Worm (Caenorhabditis elegans) whole organism, L4 larva: ENCODE measurements around the gene srh-234.
A peak's percentile ranks its signal among the peaks of the same experiment; 100 is the strongest.

Experiments
- F10B5.3 ChIP-seq: sonication (generic microtip); optimal IDR thresholded peaks from 2 replicates; lab custom pipeline; 2016; ENCODE audit warnings: mild to moderate bottlenecking, missing genetic modification characterization, missing compliant biosample characterization
- F26F4.8 ChIP-seq: fragments of 200-800 bp; sonication (Bioruptor generic); conservative IDR thresholded peaks from 2 replicates; pipeline ENCODE4 v1.3.6; 2022; ENCODE audit warnings: missing genetic modification characterization, missing compliant biosample characterization
- F37D6.2 ChIP-seq: sonication (generic microtip); optimal IDR thresholded peaks from 2 replicates; lab custom pipeline; 2016; ENCODE audit warnings: mild to moderate bottlenecking, missing genetic modification characterization, missing compliant biosample characterization
- F49E8.2 ChIP-seq: sonication (generic microtip); optimal IDR thresholded peaks from 2 replicates; lab custom pipeline; 2016; ENCODE audit warnings: missing compliant biosample characterization, mild to moderate bottlenecking, missing genetic modification characterization, borderline replicate concordance
- Y105C5A.15 ChIP-seq: fragments of 200-800 bp; sonication (Bioruptor generic); IDR thresholded peaks from 2 replicates; pipeline ENCODE4 v1.3.6; 2022; ENCODE audit warnings: missing genetic modification characterization, missing compliant biosample characterization
- Y48G9A.11 ChIP-seq: fragments of 200-800 bp; sonication (Bioruptor generic); IDR thresholded peaks from 2 replicates; pipeline ENCODE4 v1.3.6; 2022; ENCODE audit warnings: missing genetic modification reagents, missing genetic modification characterization, missing compliant biosample characterization
- Y5F2A.4 ChIP-seq: fragments of 200-800 bp; sonication (Bioruptor generic); optimal IDR thresholded peaks from 2 replicates; lab custom pipeline; 2018; ENCODE audit warnings: mild to moderate bottlenecking, missing genetic modification characterization, missing compliant biosample characterization
- Y75B8A.6 ChIP-seq: fragments of 200-800 bp; sonication (Bioruptor generic); IDR thresholded peaks from 2 replicates; pipeline ENCODE4 v1.3.6; 2022; ENCODE audit warnings: missing genetic modification reagents, missing genetic modification characterization, missing compliant biosample characterization
- ceh-62 ChIP-seq: sonication (generic microtip); optimal IDR thresholded peaks from 2 replicates; lab custom pipeline; 2017; ENCODE audit warnings: missing biosample characterization, missing genetic modification characterization
- ctbp-1 ChIP-seq: fragments of 200-800 bp; sonication (Bioruptor generic); IDR thresholded peaks from 2 replicates; pipeline ENCODE4 v1.3.6; 2022; ENCODE audit warnings: missing genetic modification reagents, missing genetic modification characterization, missing compliant biosample characterization
- daf-16 ChIP-seq, 3 experiments: sonication (generic microtip); optimal IDR thresholded peaks; 2 replicates each; lab custom pipeline; 2016 to 2017; ENCODE audit warnings: missing genetic modification characterization in 3 of 3, missing genetic modification reagents in 3 of 3, mild to moderate bottlenecking in 2 of 3, missing compliant biosample characterization in 2 of 3, missing biosample characterization in 1 of 3, moderate library complexity in 1 of 3
- daf-8 ChIP-seq: fragments of 200-800 bp; sonication (Bioruptor generic); IDR thresholded peaks from 2 replicates; pipeline ENCODE4 v1.3.6; 2022; ENCODE audit warnings: missing genetic modification characterization, missing compliant biosample characterization
- dmd-8 ChIP-seq: fragments of 200-800 bp; sonication (Bioruptor generic); IDR thresholded peaks from 2 replicates; pipeline ENCODE4 v1.3.6; 2022; ENCODE audit warnings: missing genetic modification characterization, missing compliant biosample characterization
- dpl-1 ChIP-seq: fragments of 150-350 bp; optimal IDR thresholded peaks from 2 replicates; lab custom pipeline; 2014; ENCODE audit warnings: missing biosample characterization, missing genetic modification reagents, missing genetic modification characterization
- egl-43 ChIP-seq: fragments of 200-800 bp; sonication (Bioruptor generic); IDR thresholded peaks from 2 replicates; pipeline ENCODE4 v1.3.6; 2022; ENCODE audit warnings: missing genetic modification reagents, missing genetic modification characterization, missing compliant biosample characterization
- fos-1 ChIP-seq: fragments of 150-350 bp; optimal IDR thresholded peaks from 2 replicates; lab custom pipeline; 2014; ENCODE audit warnings: missing biosample characterization, missing genetic modification characterization
- hif-1 ChIP-seq, 2 experiments: sonication (generic microtip); optimal IDR thresholded peaks; 2 replicates each; lab custom pipeline; 2016 to 2017; ENCODE audit warnings: missing compliant biosample characterization in 2 of 2, missing genetic modification characterization in 2 of 2, missing genetic modification reagents in 2 of 2, missing genotype in 2 of 2, mild to moderate bottlenecking in 1 of 2
- lin-15B ChIP-seq: fragments of 150-350 bp; sonication (generic microtip); optimal IDR thresholded peaks from 3 replicates; lab custom pipeline; 2014; ENCODE audit warnings: missing biosample characterization, missing genetic modification characterization
- madf-5 ChIP-seq, 2 experiments: fragments of 200-800 bp; sonication (Bioruptor generic); IDR thresholded peaks; 2 replicates each; pipeline ENCODE4 v1.3.6; 2022; ENCODE audit warnings: missing compliant biosample characterization in 2 of 2, missing genetic modification characterization in 2 of 2
- madf-9 ChIP-seq: fragments of 200-800 bp; sonication (Bioruptor generic); conservative IDR thresholded peaks from 2 replicates; pipeline ENCODE4 v1.3.6; 2022; ENCODE audit warnings: missing genetic modification reagents, missing genetic modification characterization, missing compliant biosample characterization
- mdl-1 ChIP-seq, 2 experiments: fragments of 150-350 bp in 1 of 2; sonication (generic microtip) in 1 of 2; optimal IDR thresholded peaks; 2 replicates each; lab custom pipeline; 2014 to 2017; ENCODE audit warnings: missing biosample characterization in 2 of 2, missing genetic modification characterization in 2 of 2
- nhr-10 ChIP-seq: fragments of 150-350 bp; optimal IDR thresholded peaks from 2 replicates; lab custom pipeline; 2014; ENCODE audit warnings: missing biosample characterization, missing genetic modification characterization
- nhr-11 ChIP-seq: fragments of 150-350 bp; optimal IDR thresholded peaks from 2 replicates; lab custom pipeline; 2014; ENCODE audit warnings: missing biosample characterization, missing genetic modification characterization
- nhr-237 ChIP-seq: sonication (generic microtip); optimal IDR thresholded peaks from 2 replicates; lab custom pipeline; 2017; ENCODE audit warnings: missing biosample characterization, missing genetic modification characterization
- nhr-28 ChIP-seq: fragments of 150-350 bp; optimal IDR thresholded peaks from 2 replicates; lab custom pipeline; 2014; ENCODE audit warnings: missing biosample characterization, missing genetic modification characterization
- nhr-42 ChIP-seq: fragments of 200-800 bp; sonication (Bioruptor generic); IDR thresholded peaks from 2 replicates; pipeline ENCODE4 v1.3.6; 2022; ENCODE audit warnings: missing genetic modification characterization, missing compliant biosample characterization
- pha-4 ChIP-seq, 2 experiments: fragments of 150-350 bp in 1 of 2; fragments of 200-800 bp in 1 of 2; sonication (Bioruptor generic) in 1 of 2; IDR thresholded peaks in 1 of 2; optimal IDR thresholded peaks in 1 of 2; 2 replicates each; pipeline versions ENCODE4 v1.3.6 to Lab custom; 2014 to 2022; ENCODE audit warnings: missing genetic modification characterization in 2 of 2, missing genetic modification reagents in 2 of 2, missing biosample characterization in 1 of 2, missing compliant biosample characterization in 1 of 2
- sdz-12 ChIP-seq: fragments of 200-800 bp; sonication (Bioruptor generic); optimal IDR thresholded peaks from 2 replicates; lab custom pipeline; 2018; ENCODE audit warnings: mild to moderate bottlenecking, missing genetic modification characterization, missing compliant biosample characterization
- snpc-1.2 ChIP-seq: fragments of 200-800 bp; sonication (Bioruptor generic); IDR thresholded peaks from 2 replicates; pipeline ENCODE4 v1.3.6; 2022; ENCODE audit warnings: missing genetic modification reagents, missing genetic modification characterization, missing compliant biosample characterization
- spr-1 ChIP-seq: sonication (generic microtip); optimal IDR thresholded peaks from 2 replicates; lab custom pipeline; 2016; ENCODE audit warnings: mild to moderate bottlenecking, missing genetic modification characterization, missing compliant biosample characterization
- spr-3 ChIP-seq: fragments of 200-800 bp; sonication (Bioruptor generic); optimal IDR thresholded peaks from 2 replicates; lab custom pipeline; 2018; ENCODE audit warnings: mild to moderate bottlenecking, missing genetic modification characterization, missing compliant biosample characterization
- tra-1 ChIP-seq: fragments of 200-800 bp; sonication (Bioruptor generic); IDR thresholded peaks from 2 replicates; pipeline ENCODE4 v1.3.6; 2022; ENCODE audit warnings: missing genetic modification reagents, missing genetic modification characterization, missing compliant biosample characterization
- unc-62 ChIP-seq, 3 experiments: fragments of 150-350 bp in 1 of 3; sonication (generic microtip); optimal IDR thresholded peaks in 2 of 3; peaks in 1 of 3; 1 replicate in 1 of 3; 2 replicates in 2 of 3; lab custom pipeline; 2014 to 2017; ENCODE audit warnings: missing biosample characterization in 3 of 3, missing genetic modification characterization in 3 of 3, missing genetic modification reagents in 3 of 3, missing genotype in 1 of 3
- vab-7 ChIP-seq: fragments of 200-800 bp; sonication (Bioruptor generic); IDR thresholded peaks from 2 replicates; pipeline ENCODE4 v1.3.6; 2022; ENCODE audit warnings: missing genetic modification reagents, missing genetic modification characterization, missing compliant biosample characterization
- zfp-2 ChIP-seq: sonication (generic microtip); optimal IDR thresholded peaks from 2 replicates; lab custom pipeline; 2016; ENCODE audit warnings: mild to moderate bottlenecking, missing genetic modification characterization, missing compliant biosample characterization
- zfp-3 ChIP-seq: fragments of 200-800 bp; sonication (Bioruptor generic); conservative IDR thresholded peaks from 2 replicates; pipeline ENCODE4 v1.3.6; 2022; ENCODE audit warnings: missing genetic modification reagents, missing genetic modification characterization, missing compliant biosample characterization
- zip-11 ChIP-seq: fragments of 200-800 bp; sonication (Bioruptor generic); IDR thresholded peaks from 2 replicates; pipeline ENCODE4 v1.3.6; 2022; ENCODE audit warnings: missing genetic modification characterization, missing compliant biosample characterization

The srh-234 gene

DNA sequence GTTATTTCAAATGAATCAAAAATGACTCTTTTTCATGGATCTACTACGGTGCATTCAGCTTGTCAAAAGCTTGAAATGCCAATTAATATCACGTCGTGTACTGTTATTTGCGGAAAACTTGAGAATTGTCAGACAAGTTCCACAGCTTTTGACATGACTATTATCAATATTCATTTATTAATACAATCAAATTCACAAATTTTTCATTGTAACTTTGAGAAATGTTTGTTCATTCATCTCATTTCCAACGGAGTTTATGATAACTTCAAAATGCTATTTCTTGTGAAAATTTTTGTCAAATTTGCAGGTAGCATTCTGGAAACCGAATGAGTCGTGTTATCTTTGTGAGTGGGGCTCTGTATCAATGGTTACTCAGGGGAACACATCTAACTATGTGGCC lies 33.5 kb downstream of the srh-234 start, which contains the start of gene C50E3.15:
C50E3.15 (plus strand) TSS at position 301 of the 400 bp plus-strand sequence.
- TF ChIP-seq nhr-42 (GFP tag; lab: Robert Waterston, UW) = no peak
- no peak for TF ChIP-seq nhr-237
- TF ChIP-seq spr-1 (tag; lab: Kevin White, UChicago) = no peak
- TF ChIP-seq unc-62 (GFP tag; optimal IDR thresholded peaks at IDR 0.05 in 1 of 2; lab: Kevin White, UChicago) = peak in 1 of 2 experiments; percentile 78
- TF ChIP-seq unc-62 (tag; optimal IDR thresholded peaks at IDR 0.05; lab: Kevin White, UChicago) = no peak
- TF ChIP-seq egl-43 (GFP tag; lab: Robert Waterston, UW) = no peak

DNA sequence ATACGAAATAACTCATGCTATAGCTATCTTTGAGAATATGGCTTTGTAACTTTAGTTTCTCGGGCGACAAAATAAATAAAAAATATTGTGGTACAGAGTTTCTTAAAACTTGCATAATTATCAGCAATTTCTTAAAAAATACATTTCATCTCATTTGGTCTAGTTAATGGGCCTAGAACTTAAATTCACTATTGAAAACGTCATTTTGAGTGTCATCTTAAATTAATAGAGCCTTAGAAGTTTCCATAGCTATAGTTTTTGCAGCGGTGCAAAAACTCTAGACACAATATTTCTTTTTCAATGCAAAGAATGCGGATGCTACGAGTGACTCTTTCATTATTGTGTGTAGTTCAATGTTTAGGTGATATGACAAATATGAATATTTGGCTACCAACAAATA lies 39.6 kb downstream of the srh-234 start, which contains the start of gene clec-215:
clec-215 (plus strand) TSS at position 301 of the 400 bp plus-strand sequence.
- no peak for TF ChIP-seq F26F4.8 (GFP tag; lab: Robert Waterston, UW)
- no peak for TF ChIP-seq daf-16 (GFP tag; optimal IDR thresholded peaks at IDR 0.05; lab: Kevin White, UChicago)
- TF ChIP-seq daf-16 (tag; optimal IDR thresholded peaks at IDR 0.05; lab: Kevin White, UChicago) = no peak
- no peak for TF ChIP-seq egl-43 (GFP tag; lab: Robert Waterston, UW)
- TF ChIP-seq ceh-62 (tag; lab: Kevin White, UChicago) = no peak
- no peak for TF ChIP-seq zip-11 (GFP tag; lab: Robert Waterston, UW)
- TF ChIP-seq Y5F2A.4 = no peak
- no peak for TF ChIP-seq Y105C5A.15
- TF ChIP-seq nhr-42 (GFP tag; lab: Robert Waterston, UW) = no peak
- no peak for TF ChIP-seq fos-1
- no peak for TF ChIP-seq F37D6.2

DNA sequence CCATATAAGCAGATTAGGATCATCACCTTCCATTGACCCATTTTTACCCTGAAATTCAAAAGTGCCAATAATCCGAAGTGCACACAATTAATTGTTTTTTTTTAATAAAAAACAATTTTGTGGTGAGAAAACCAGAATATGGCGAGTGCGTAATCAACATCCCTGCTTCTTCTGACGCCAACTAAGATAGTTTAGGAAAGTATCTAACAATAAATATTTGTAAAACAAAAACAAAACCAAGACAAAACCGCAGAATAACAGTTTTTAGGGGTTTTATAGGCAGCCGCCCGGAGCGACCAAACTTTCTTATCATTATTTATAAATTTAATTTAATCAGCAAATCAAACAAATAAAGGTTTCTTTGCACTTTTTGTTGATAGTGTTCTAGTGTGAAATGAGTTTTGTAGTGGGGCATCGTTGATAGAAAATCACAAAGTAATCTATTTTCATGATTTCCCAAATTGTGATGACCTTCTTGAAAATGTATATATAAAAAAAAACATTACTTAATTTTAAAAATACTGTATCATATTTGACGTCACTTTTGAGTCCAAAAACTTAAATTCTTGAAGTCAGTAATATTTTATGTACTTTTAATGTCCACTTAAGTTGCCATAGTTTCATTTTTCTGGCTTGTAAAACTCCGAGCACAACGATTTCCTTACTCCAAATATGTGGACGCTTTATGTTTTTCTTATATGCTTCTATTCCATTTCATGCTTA lies 41.8 kb downstream of the srh-234 start, which contains the start of the genes folt-3 and clec-214:
folt-3 (minus strand) TSS at position 51 of the 723 bp plus-strand sequence.
clec-214 (plus strand) TSS at position 673 of the 723 bp plus-strand sequence.
- TF ChIP-seq nhr-28 (peak; percentile 80), mdl-1 (tag; optimal IDR thresholded peaks at IDR 0.05; lab: Kevin White, UChicago) (no peak)

DNA sequence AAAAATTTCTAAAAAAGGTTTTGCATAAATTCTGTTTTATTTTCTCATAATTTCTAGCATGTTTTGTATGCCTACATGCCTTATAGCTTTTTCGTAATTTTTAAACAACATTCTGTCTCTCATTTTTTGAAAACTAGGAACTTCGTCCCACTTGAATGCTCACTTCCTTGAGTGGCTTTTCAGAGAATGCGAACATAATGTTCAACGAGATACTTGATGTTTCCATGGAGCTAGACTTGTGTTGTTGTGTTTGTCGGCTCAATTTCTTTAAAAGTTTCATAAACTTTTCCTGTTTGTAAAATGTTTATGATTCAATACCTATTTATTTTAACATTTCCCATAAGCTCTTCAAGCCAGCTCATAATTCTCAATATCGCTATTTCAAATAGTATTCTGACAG lies 46.8 kb downstream of the srh-234 start, which contains the start of gene clec-213:
clec-213 (plus strand) TSS at position 301 of the 400 bp plus-strand sequence.
- TF ChIP-seq F37D6.2 (no peak), snpc-1.2 (GFP tag; lab: Robert Waterston, UW) (no peak), F49E8.2 (no peak), madf-9 (GFP tag; lab: Robert Waterston, UW) (no peak), vab-7 (no peak), Y48G9A.11 (GFP tag; lab: Robert Waterston, UW) (no peak), daf-8 (GFP tag; lab: Robert Waterston, UW) (no peak), sdz-12 (GFP tag; lab: Kevin White, UChicago) (no peak)

DNA sequence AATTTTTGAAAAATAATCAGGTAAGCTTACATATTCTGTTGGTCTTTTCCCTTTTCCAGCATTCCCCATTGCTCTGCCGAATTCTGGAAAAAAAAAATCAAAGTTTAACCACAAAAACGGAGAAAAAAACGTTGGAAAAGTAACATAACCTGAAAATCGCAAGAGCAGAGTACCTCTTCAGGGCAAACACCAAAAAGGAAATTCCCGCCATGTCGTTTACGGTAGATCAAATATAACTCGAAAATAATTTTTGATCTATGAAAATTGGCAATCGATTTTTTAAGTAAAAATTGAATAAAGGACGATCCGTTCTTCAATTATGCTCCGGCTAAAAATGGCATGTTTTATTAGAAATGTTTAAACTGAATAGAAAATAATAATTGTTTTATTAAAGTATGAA lies 48.3 kb downstream of the srh-234 start, which contains the start of gene C50E3.11:
C50E3.11 (minus strand) TSS at position 83 of the 400 bp plus-strand sequence.
- TF ChIP-seq F10B5.3 (tag; lab: Kevin White, UChicago) = no peak
- no peak for TF ChIP-seq madf-5 (GFP tag; IDR thresholded peaks at IDR 0.05; lab: Robert Waterston, UW)
- TF ChIP-seq unc-62 (GFP tag; optimal IDR thresholded peaks at IDR 0.05 in 1 of 2; lab: Kevin White, UChicago) = no peak
- no peak for TF ChIP-seq unc-62 (tag; optimal IDR thresholded peaks at IDR 0.05; lab: Kevin White, UChicago)
- TF ChIP-seq nhr-10 = no peak
- no peak for TF ChIP-seq zfp-3
- TF ChIP-seq dpl-1 = no peak
- TF ChIP-seq ctbp-1 (GFP tag; lab: Robert Waterston, UW) = no peak
- TF ChIP-seq spr-3 = no peak
- no peak for TF ChIP-seq pha-4 (GFP tag; IDR thresholded peaks at IDR 0.05; lab: Robert Waterston, UW)
- TF ChIP-seq pha-4 (tag; optimal IDR thresholded peaks at IDR 0.05; lab: Kevin White, UChicago) = no peak
- TF ChIP-seq tra-1 (GFP tag; lab: Robert Waterston, UW) = no peak
- TF ChIP-seq nhr-11 (tag; lab: Kevin White, UChicago) = no peak
- TF ChIP-seq Y75B8A.6 (GFP tag; lab: Robert Waterston, UW) = no peak
- TF ChIP-seq lin-15B (tag; lab: Kevin White, UChicago) = no peak
- TF ChIP-seq hif-1 (tag; optimal IDR thresholded peaks at IDR 0.05; lab: Kevin White, UChicago) = no peak
- TF ChIP-seq zfp-2 = no peak
- TF ChIP-seq dmd-8 (GFP tag; lab: Robert Waterston, UW) = no peak
